Worm (Caenorhabditis elegans) whole organism, L1 larva: ENCODE results near the gene nep-21.

Experiments
- C04F5.9 ChIP-seq: sonication (generic microtip); optimal IDR thresholded peaks from 2 replicates; lab custom pipeline; 2016; ENCODE audit warnings: missing genetic modification characterization, missing compliant biosample characterization
- C16A3.4 ChIP-seq: fragments of 150-350 bp; optimal IDR thresholded peaks from 2 replicates; lab custom pipeline; 2014; ENCODE audit warnings: missing biosample characterization, missing genetic modification characterization
- C34B4.2 ChIP-seq: sonication (generic microtip); optimal IDR thresholded peaks from 2 replicates; lab custom pipeline; 2017; ENCODE audit warnings: mild to moderate bottlenecking, missing genetic modification characterization, missing compliant biosample characterization
- blmp-1 ChIP-seq: fragments of 150-350 bp; optimal IDR thresholded peaks from 2 replicates; lab custom pipeline; 2014; ENCODE audit warnings: missing biosample characterization, missing genetic modification characterization
- ceh-8 ChIP-seq: fragments of 200-800 bp; sonication (Bioruptor generic); optimal IDR thresholded peaks from 2 replicates; lab custom pipeline; 2018; ENCODE audit warnings: mild to moderate bottlenecking, missing genetic modification characterization, moderate library complexity, missing compliant biosample characterization
- ceh-88 ChIP-seq: fragments of 200-800 bp; sonication (Bioruptor generic); IDR thresholded peaks from 2 replicates; pipeline ENCODE4 v1.3.6; 2022; ENCODE audit warnings: missing genetic modification characterization, missing compliant biosample characterization
- ceh-90 ChIP-seq: sonication (generic microtip); optimal IDR thresholded peaks from 2 replicates; lab custom pipeline; 2016; ENCODE audit warnings: missing genetic modification characterization, missing compliant biosample characterization
- ces-1 ChIP-seq: fragments of 150-350 bp; optimal IDR thresholded peaks from 2 replicates; lab custom pipeline; 2014; ENCODE audit warnings: missing biosample characterization, missing genetic modification reagents, missing genetic modification characterization
- dpl-1 ChIP-seq, 3 experiments: fragments of 150-350 bp in 2 of 3; sonication (generic microtip) in 1 of 3; optimal IDR thresholded peaks; 2 replicates each; lab custom pipeline; 2014 to 2017; ENCODE audit warnings: missing biosample characterization in 3 of 3, missing genetic modification characterization in 3 of 3, missing genetic modification reagents in 3 of 3
- dsc-1 ChIP-seq: sonication (generic microtip); optimal IDR thresholded peaks from 2 replicates; lab custom pipeline; 2016; ENCODE audit warnings: mild to moderate bottlenecking, missing genetic modification characterization, missing compliant biosample characterization
- efl-1 ChIP-seq, 4 experiments: fragments of 150-350 bp; optimal IDR thresholded peaks in 3 of 4; peaks in 1 of 4; 1 replicate in 1 of 4; 2 replicates in 3 of 4; lab custom pipeline; 2014; ENCODE audit warnings: missing biosample characterization in 2 of 4, missing genetic modification characterization in 2 of 4, missing genetic modification reagents in 2 of 4
- egl-13 ChIP-seq: sonication (generic microtip); optimal IDR thresholded peaks from 2 replicates; lab custom pipeline; 2016; ENCODE audit warnings: missing genotype, missing genetic modification reagents, missing genetic modification characterization, missing compliant biosample characterization
- elt-3 ChIP-seq, 6 experiments: fragments of 150-350 bp in 1 of 6; sonication (generic microtip); optimal IDR thresholded peaks; 2 replicates each; lab custom pipeline; 2017 to 2018; ENCODE audit warnings: missing biosample characterization in 6 of 6, missing genetic modification characterization in 6 of 6, inconsistent platforms in 1 of 6
- ets-5 ChIP-seq: fragments of 200-800 bp; sonication (Bioruptor generic); IDR thresholded peaks from 2 replicates; pipeline ENCODE4 v1.3.6; 2022; ENCODE audit warnings: missing genetic modification characterization, missing compliant biosample characterization
- fkh-10 ChIP-seq: sonication (generic microtip); optimal IDR thresholded peaks from 2 replicates; lab custom pipeline; 2017; ENCODE audit warnings: missing biosample characterization, missing genetic modification reagents, missing genetic modification characterization
- hpl-2 ChIP-seq: fragments of 150-350 bp; optimal IDR thresholded peaks from 2 replicates; lab custom pipeline; 2014; ENCODE audit warnings: missing biosample characterization, missing genetic modification reagents, missing genetic modification characterization
- lin-13 ChIP-seq: fragments of 150-350 bp; optimal IDR thresholded peaks from 2 replicates; lab custom pipeline; 2014; ENCODE audit warnings: missing biosample characterization, missing genetic modification reagents, missing genetic modification characterization
- lin-15B ChIP-seq: fragments of 150-350 bp; sonication (generic microtip); optimal IDR thresholded peaks from 3 replicates; lab custom pipeline; 2014; ENCODE audit warnings: missing biosample characterization, missing genetic modification characterization
- lin-39 ChIP-seq: fragments of 150-350 bp; optimal IDR thresholded peaks from 2 replicates; lab custom pipeline; 2014; ENCODE audit warnings: missing biosample characterization, missing genetic modification reagents, missing genetic modification characterization
- mdl-1 ChIP-seq, 2 experiments: fragments of 150-350 bp; optimal IDR thresholded peaks; 2 replicates each; lab custom pipeline; 2014 to 2017; ENCODE audit warnings: missing biosample characterization in 2 of 2, missing genetic modification characterization in 2 of 2, inconsistent platforms in 1 of 2
- nhr-20 ChIP-seq: sonication (generic microtip); optimal IDR thresholded peaks from 2 replicates; lab custom pipeline; 2016; ENCODE audit warnings: mild to moderate bottlenecking, missing genetic modification characterization, missing compliant biosample characterization
- nhr-237 ChIP-seq: fragments of 150-350 bp; optimal IDR thresholded peaks from 2 replicates; lab custom pipeline; 2014; ENCODE audit warnings: missing biosample characterization, missing genetic modification characterization
- nhr-28 ChIP-seq: fragments of 150-350 bp; optimal IDR thresholded peaks from 2 replicates; lab custom pipeline; 2014; ENCODE audit warnings: missing biosample characterization, missing genetic modification characterization
- nhr-71 ChIP-seq: sonication (generic microtip); optimal IDR thresholded peaks from 2 replicates; lab custom pipeline; 2016; ENCODE audit warnings: mild to moderate bottlenecking, missing genetic modification characterization, moderate library complexity, missing compliant biosample characterization
- nhr-76 ChIP-seq: sonication (generic microtip); optimal IDR thresholded peaks from 2 replicates; lab custom pipeline; 2017; ENCODE audit warnings: missing biosample characterization, missing genetic modification characterization
- nhr-85 ChIP-seq: sonication (generic microtip); peaks from one replicate; lab custom pipeline; 2016; ENCODE audit warnings: missing genetic modification characterization, inconsistent platforms, missing compliant biosample characterization
- nhr-90 ChIP-seq: sonication (generic microtip); optimal IDR thresholded peaks from 2 replicates; lab custom pipeline; 2016; ENCODE audit warnings: mild to moderate bottlenecking, missing genetic modification characterization, missing compliant biosample characterization; ENCODE audit not compliant: poor library complexity
- pag-3 ChIP-seq: sonication (generic microtip); optimal IDR thresholded peaks from 2 replicates; lab custom pipeline; 2017; ENCODE audit warnings: missing genetic modification characterization, mild to moderate bottlenecking, missing compliant biosample characterization, antibody characterized with exemption, borderline replicate concordance; ENCODE audit not compliant: insufficient read depth
- pax-3 ChIP-seq: fragments of 200-800 bp; sonication (Bioruptor generic); optimal IDR thresholded peaks from 2 replicates; lab custom pipeline; 2018; ENCODE audit warnings: mild to moderate bottlenecking, missing genetic modification characterization, moderate library complexity, missing compliant biosample characterization
- rnt-1 ChIP-seq: sonication (generic microtip); optimal IDR thresholded peaks from 2 replicates; lab custom pipeline; 2016; ENCODE audit warnings: mild to moderate bottlenecking, missing genetic modification characterization, moderate library complexity, missing compliant biosample characterization
- skn-1 ChIP-seq: fragments of 150-350 bp; optimal IDR thresholded peaks from 2 replicates; lab custom pipeline; 2014; ENCODE audit warnings: missing biosample characterization, missing genetic modification characterization
- snu-23 ChIP-seq: sonication (generic microtip); optimal IDR thresholded peaks from 2 replicates; lab custom pipeline; 2016; ENCODE audit warnings: missing genetic modification characterization, missing compliant biosample characterization
- sox-4 ChIP-seq: sonication (generic microtip); optimal IDR thresholded peaks from 2 replicates; lab custom pipeline; 2016; ENCODE audit warnings: missing genetic modification characterization, missing compliant biosample characterization
- sptf-1 ChIP-seq: fragments of 150-350 bp; optimal IDR thresholded peaks from 2 replicates; lab custom pipeline; 2014; ENCODE audit warnings: missing biosample characterization, missing genetic modification characterization
- tbx-2 ChIP-seq: sonication (generic microtip); optimal IDR thresholded peaks from 2 replicates; lab custom pipeline; 2016; ENCODE audit warnings: missing genetic modification characterization, missing compliant biosample characterization
- unc-130 ChIP-seq: fragments of 150-350 bp; optimal IDR thresholded peaks from 2 replicates; lab custom pipeline; 2017; ENCODE audit warnings: missing biosample characterization, missing genetic modification characterization, inconsistent platforms
- unc-30 ChIP-seq: sonication (generic microtip); optimal IDR thresholded peaks from 2 replicates; lab custom pipeline; 2017; ENCODE audit warnings: missing biosample characterization, missing genetic modification characterization
- unc-62 ChIP-seq: fragments of 150-350 bp; optimal IDR thresholded peaks from 2 replicates; lab custom pipeline; 2014; ENCODE audit warnings: missing biosample characterization, missing genetic modification reagents, missing genetic modification characterization
- unc-98 ChIP-seq: fragments of 200-800 bp; sonication (Bioruptor generic); IDR thresholded peaks from 2 replicates; pipeline ENCODE4 v1.3.6; 2022; ENCODE audit warnings: missing genetic modification characterization, missing compliant biosample characterization
- zag-1 ChIP-seq: fragments of 150-350 bp; optimal IDR thresholded peaks from 2 replicates; lab custom pipeline; 2014; ENCODE audit warnings: missing biosample characterization, missing genetic modification characterization
- ztf-11 ChIP-seq, 2 experiments: sonication (generic microtip); optimal IDR thresholded peaks; 2 replicates each; lab custom pipeline; 2016 to 2017; ENCODE audit warnings: missing genetic modification characterization in 2 of 2, missing biosample characterization in 1 of 2, missing compliant biosample characterization in 1 of 2
- ztf-4 ChIP-seq: fragments of 150-350 bp; optimal IDR thresholded peaks from 2 replicates; lab custom pipeline; 2014; ENCODE audit warnings: missing biosample characterization, missing genetic modification characterization

Gene nep-21

DNA sequence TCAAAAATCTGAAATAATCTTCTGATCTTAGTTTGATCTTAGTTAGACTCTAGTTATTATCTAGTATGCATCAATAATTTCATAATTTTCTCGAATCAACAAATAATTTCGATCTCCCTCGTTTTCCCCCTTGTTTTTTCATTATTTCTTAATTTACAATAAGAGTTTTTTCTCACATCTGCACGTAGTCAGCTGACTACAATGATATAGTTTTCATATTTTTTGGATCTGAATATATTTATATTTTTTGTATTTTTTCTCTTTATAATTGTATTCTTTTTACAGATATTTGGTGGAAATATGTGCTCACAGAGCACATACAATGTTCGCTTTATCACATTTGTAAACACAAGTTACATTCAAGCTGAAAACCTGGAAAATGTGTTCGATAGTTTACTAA, 17.6 kb upstream of the nep-21 start, which contains the start of gene sre-7:
sre-7 (plus strand) TSS at position 301 of the 400 bp plus-strand sequence.
- TF ChIP-seq nhr-76 (tag; lab: Kevin White, UChicago): no peak
- TF ChIP-seq ceh-88: no peak
- no peak for TF ChIP-seq unc-30 (tag; lab: Kevin White, UChicago)
- TF ChIP-seq hpl-2 (GFP tag; lab: Kevin White, UChicago): no peak
- TF ChIP-seq lin-15B: no peak
- no peak for TF ChIP-seq ztf-11 (tag; optimal IDR thresholded peaks at IDR 0.05; lab: Kevin White, UChicago)
- TF ChIP-seq nhr-237 (tag; lab: Kevin White, UChicago): no peak
- TF ChIP-seq dsc-1 (tag; lab: Kevin White, UChicago): no peak
- TF ChIP-seq nhr-71: no peak
- no peak for TF ChIP-seq ces-1
- no peak for TF ChIP-seq dpl-1 (GFP tag; optimal IDR thresholded peaks at IDR 0.05; lab: Kevin White, UChicago)

- no peak for TF ChIP-seq rnt-1 (tag; lab: Kevin White, UChicago)
- TF ChIP-seq ceh-8 (GFP tag; lab: Kevin White, UChicago): peak; percentile 25
- TF ChIP-seq, all 84 proteins: peak for 1
These were observed 14.5 kb upstream of the nep-21 start, which contains the start of gene K02E11.10 for ce11 chrV:14240694-14241201. TSS of gene K02E11.10 (minus strand) at chrV:14241151.

DNA sequence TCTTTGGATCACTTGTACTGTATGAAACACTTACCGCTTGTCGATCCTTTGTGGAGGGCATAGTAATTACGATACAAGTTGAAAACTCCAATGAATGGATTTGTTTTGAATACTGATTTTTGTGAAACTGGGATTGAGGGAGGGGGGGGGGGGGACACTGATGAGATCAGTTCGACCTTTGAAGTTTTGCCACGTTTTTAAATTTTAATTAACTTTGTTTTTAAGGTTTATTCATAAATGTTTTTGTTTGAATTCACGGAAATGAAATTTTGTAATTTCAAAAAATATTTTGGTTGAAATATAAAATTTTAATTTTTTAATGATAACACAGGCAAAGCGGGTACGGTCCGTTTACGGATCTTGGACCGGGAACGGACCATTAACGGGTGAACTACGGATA, 9.7 kb upstream of the nep-21 start, which contains the start of gene ent-3:
ent-3 (minus strand) TSS at position 101 of the 400 bp plus-strand sequence.
- TF ChIP-seq sptf-1 (tag; lab: Kevin White, UChicago) (no peak), ceh-8 (GFP tag; lab: Kevin White, UChicago) (no peak), pax-3 (tag; lab: Kevin White, UChicago) (no peak), elt-3 (tag; optimal IDR thresholded peaks at IDR 0.05; lab: Kevin White, UChicago) (no peak), egl-13 (tag; lab: Kevin White, UChicago) (no peak)

DNA sequence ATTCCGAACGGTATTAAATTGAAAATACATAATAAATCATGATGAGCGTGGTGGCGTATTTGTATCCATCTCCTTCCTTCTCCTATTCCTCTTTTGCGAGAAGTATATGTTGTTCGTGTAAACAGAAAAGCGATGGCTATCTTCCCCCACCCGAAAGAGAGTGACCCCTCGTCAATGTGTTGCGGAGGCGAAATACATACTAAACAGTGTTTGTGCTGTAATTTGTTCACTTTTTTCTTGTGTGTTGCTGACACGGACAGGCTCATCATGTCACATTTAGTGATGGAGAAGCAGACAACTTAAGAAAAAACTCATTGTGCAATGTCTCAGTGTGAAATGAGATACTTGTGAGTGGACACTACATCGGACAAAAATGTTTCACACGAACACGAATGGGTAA, 5.4 kb upstream of the nep-21 start:
- TF ChIP-seq nhr-85 (tag; lab: Kevin White, UChicago) (peak; percentile 37), blmp-1 (peak; percentile 33), efl-1 (optimal IDR thresholded peaks at IDR 0.05; lab: Kevin White, UChicago) (no peak), efl-1 (GFP tag; optimal IDR thresholded peaks at IDR 0.05 in 1 of 2; lab: Kevin White, UChicago) (no peak)

ce11 chrV:14230788-14231583, 4.7 kb upstream of the nep-21 start:
- TF ChIP-seq unc-98 (GFP tag; lab: Robert Waterston, UW) (no peak), unc-62 (no peak), snu-23 (GFP tag; lab: Kevin White, UChicago) (no peak), blmp-1 (peak; percentile 75), ceh-90 (tag; lab: Kevin White, UChicago) (no peak), lin-39 (tag; lab: Kevin White, UChicago) (no peak), unc-130 (tag; lab: Kevin White, UChicago) (no peak), fkh-10 (no peak), lin-13 (GFP tag; lab: Kevin White, UChicago) (no peak), C34B4.2 (tag; lab: Kevin White, UChicago) (no peak), C04F5.9 (no peak), zag-1 (tag; lab: Kevin White, UChicago) (no peak), C16A3.4 (tag; lab: Kevin White, UChicago) (no peak), tbx-2 (tag; lab: Kevin White, UChicago) (no peak), skn-1 (tag; lab: Kevin White, UChicago) (no peak), sox-4 (no peak), unc-30 (tag; lab: Kevin White, UChicago) (no peak), nhr-71 (no peak), rnt-1 (tag; lab: Kevin White, UChicago) (peak; percentile 37), ets-5 (GFP tag; lab: Robert Waterston, UW) (no peak), sptf-1 (tag; lab: Kevin White, UChicago) (no peak), nhr-28 (tag; lab: Kevin White, UChicago) (no peak), lin-15B (no peak), ztf-4 (tag; lab: Kevin White, UChicago) (no peak), nhr-90 (peak; percentile 20), mdl-1 (tag; optimal IDR thresholded peaks at IDR 0.05; lab: Kevin White, UChicago) (no peak), nhr-20 (tag; lab: Kevin White, UChicago) (no peak), elt-3 (tag; optimal IDR thresholded peaks at IDR 0.05; lab: Kevin White, UChicago) (no peak), pag-3 (tag; lab: Kevin White, UChicago) (no peak), nhr-237 (tag; lab: Kevin White, UChicago) (no peak)
